Worm (Caenorhabditis elegans): Measurements from ENCODE around the gene lst-4.

DNA sequence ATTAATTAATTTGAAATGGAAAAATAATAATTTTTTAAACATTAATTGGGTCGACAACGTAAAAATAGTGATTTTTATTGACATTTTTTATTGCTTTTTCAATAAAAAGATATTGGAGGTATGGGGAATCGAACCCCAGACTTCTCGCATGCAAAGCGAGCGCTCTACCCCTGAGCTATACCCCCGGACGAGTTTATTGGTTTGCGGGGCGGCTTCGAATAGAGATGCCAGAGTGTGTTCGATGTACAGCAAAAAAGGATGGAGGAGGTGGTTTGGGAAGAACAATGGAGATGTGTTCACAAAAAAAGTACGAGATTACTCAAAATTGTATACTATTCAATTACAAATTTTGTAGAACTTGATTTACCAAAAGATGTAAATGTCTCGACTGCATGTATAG, 56.0 kb downstream of the lst-4 start:
- TF ChIP-seq ztf-11 (tag; optimal IDR thresholded peaks at IDR 0.05) (no peak), tbx-8 (GFP tag; optimal IDR thresholded peaks at IDR 0.05) (no peak), mep-1 (tag; optimal IDR thresholded peaks at IDR 0.05) (no peak), unc-62 (GFP tag; optimal IDR thresholded peaks at IDR 0.05) (no peak), nhr-237 (tag; optimal IDR thresholded peaks at IDR 0.05) (no peak), ces-1 (GFP tag; optimal IDR thresholded peaks at IDR 0.05) (no peak), hlh-1 (tag; optimal IDR thresholded peaks at IDR 0.05) (no peak), sem-2 (GFP tag; optimal IDR thresholded peaks at IDR 0.05) (no peak), unc-39 (tag; optimal IDR thresholded peaks at IDR 0.05) (no peak), snpc-4 (tag; optimal IDR thresholded peaks at IDR 0.05) (no peak)
